Worm (Caenorhabditis elegans): ENCODE results near the gene srh-215.

Gene srh-215

ce11 chrV:16802572-16802971 is 29.2 kb downstream of the srh-215 start, which contains the start of gene cand-1:
Gene cand-1 (plus strand): TSS chrV:16802872.
- TF ChIP-seq unc-62 (GFP tag; optimal IDR thresholded peaks at IDR 0.05): no peak

DNA sequence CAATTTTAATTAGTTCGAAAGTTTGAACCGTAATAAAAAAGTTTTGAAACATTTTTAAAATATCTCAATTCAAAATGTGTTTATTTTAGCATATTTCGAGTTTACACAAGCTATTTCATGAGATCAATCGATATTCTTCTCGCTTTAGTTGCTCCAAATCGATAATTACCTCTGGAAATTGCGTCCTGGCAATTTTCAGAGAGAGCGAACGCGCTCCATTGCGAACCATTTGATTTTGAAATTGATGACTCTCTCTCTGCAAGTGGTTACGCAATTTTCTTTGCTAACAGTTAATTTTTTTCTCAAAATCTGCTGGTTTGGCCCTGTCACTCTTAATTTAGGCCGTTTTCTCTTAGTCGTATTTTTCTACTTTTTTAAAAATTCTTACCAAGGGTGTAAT is 31.3 kb downstream of the srh-215 start:
- TF ChIP-seq unc-62 (GFP tag; optimal IDR thresholded peaks at IDR 0.05): no peak

DNA sequence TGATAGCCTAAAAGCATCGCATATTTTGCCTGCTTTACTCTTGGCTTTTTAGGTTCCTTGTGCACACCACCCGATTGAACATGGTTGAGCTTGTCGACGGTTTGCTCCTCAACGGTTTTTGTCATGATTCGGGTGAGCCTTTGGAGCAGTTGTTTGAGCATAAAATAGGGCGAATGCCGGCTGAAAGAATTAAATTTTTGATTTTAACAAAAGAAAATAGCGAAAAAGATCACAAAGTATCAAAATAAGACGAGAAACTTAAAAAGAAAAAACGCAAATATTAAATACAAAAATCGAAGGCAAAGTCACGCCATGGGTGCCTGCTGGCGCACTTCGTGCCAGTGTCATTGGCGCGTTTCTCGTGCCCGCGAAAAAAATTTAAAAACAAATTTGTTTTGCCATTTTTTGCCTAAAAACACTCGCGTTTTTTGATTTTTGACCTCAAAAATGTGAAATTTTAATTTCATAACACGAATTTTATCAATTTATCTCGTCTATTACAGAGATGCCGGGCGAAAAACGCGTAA is 36.9 kb downstream of the srh-215 start, which contains the start of the genes ctps-1 and pus-1:
Gene ctps-1, plus strand, starts transcription at position 51 of the 527 bp plus-strand sequence.
Gene pus-1, minus strand, starts transcription at position 125 of the 527 bp plus-strand sequence.
- no peak for TF ChIP-seq unc-62 (GFP tag; optimal IDR thresholded peaks at IDR 0.05)

ce11 chrV:16794079-16794478 is 37.7 kb downstream of the srh-215 start:
- no peak for TF ChIP-seq unc-62 (GFP tag; optimal IDR thresholded peaks at IDR 0.05)

ce11 chrV:16793312-16793711 is 38.5 kb downstream of the srh-215 start:
- TF ChIP-seq unc-62 (GFP tag; optimal IDR thresholded peaks at IDR 0.05): no peak

DNA sequence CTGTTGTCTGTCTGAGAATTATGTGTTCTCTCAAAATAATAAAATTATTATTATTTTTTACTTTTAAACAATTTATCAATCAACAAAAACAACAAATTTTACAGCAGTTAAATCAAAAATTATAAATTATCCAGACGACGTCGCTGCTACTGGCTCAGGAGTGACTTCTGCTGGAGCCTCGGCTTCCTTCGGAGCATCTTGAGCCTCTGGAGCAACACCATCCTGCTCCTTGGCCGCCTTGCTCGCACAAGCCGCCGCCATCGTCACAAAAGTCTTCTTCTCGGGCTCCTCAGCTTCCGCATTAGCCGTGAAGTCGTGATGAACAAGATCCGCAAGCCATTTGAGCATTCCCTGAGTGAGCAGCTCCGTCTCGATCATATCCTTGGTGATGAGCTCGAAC is 39.1 kb downstream of the srh-215 start:
- no peak for TF ChIP-seq unc-62 (GFP tag; optimal IDR thresholded peaks at IDR 0.05)

DNA sequence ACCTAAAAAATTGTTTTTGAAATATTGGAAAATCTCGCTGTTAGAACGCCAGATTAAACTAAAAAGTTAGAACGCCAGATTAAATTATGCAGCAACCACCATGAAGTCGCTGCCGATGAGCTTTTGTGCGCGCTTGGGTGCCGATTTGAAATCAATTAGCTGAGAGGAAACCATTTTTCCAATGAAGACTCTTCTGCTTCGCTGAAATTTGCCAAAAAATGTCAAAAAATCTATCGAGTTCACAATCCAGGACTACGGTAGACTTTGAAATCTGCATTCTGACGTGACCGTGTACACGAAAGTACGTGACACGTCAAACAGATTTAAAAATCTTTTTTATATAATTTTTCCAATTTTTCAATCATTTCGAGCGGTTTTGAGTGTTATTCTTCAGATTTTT is 42.9 kb downstream of the srh-215 start, which contains the start of gene immt-2:
Gene immt-2, plus strand, starts transcription at position 301 of the 400 bp plus-strand sequence.
- no peak for TF ChIP-seq unc-62 (GFP tag; optimal IDR thresholded peaks at IDR 0.05)

- no peak for TF ChIP-seq unc-62 (GFP tag; optimal IDR thresholded peaks at IDR 0.05)
Observed at ce11 chrV:16786012-16786411, 45.8 kb downstream of the srh-215 start.

DNA sequence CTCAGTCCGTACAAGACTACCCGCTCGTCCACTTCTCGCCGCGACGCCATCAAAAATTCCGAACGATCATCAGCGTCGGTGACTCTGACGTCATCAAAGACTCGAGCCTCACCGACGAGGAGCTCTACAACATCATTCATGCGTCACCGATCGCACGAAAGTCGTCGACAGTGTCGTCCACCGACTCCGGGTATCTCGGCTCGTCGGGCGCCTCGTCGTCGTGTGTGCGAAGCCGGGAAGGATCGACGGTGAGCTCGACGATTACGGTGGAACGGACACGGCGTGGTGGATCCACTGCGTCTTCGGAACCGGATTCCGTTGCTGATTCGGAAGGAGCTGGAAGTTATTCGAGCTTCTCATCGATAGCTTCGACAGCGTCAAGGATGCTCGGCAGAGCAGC is 47.0 kb downstream of the srh-215 start:
- no peak for TF ChIP-seq unc-62 (GFP tag; optimal IDR thresholded peaks at IDR 0.05)

DNA sequence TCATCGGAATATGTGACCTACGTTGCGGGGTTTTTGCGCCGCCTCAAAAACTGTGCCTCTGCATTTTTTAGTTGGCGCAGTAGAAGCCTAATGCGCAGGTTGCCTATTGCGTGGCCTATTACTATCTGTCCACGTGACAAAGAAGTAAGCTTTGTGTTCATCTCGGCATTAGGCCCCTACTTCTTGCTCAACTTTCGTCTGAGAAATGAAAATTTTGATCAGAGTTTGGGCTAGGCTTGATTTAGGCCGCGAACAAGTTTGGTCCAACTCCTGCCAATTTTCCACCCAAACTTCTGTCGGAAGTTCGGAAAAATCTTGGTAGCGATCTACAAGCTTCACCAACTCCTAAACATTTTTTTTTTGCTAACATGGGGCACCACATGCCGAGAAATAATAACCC is 49.8 kb downstream of the srh-215 start:
- TF ChIP-seq unc-62 (GFP tag; optimal IDR thresholded peaks at IDR 0.05): no peak
